Worm (Caenorhabditis elegans) whole organism, L4 larva: ENCODE measurements around the gene AH10.2.

ENCODE experiments used
- T26A8.4 ChIP-seq: fragments of 200-800 bp; sonication (Bioruptor generic); IDR thresholded peaks from 2 replicates; pipeline ENCODE4 v1.3.6; 2022; ENCODE audit warnings: missing genetic modification characterization, missing compliant biosample characterization
- ceh-32 ChIP-seq: sonication (generic microtip); optimal IDR thresholded peaks from 2 replicates; lab custom pipeline; 2016; ENCODE audit warnings: mild to moderate bottlenecking, missing genetic modification characterization, missing compliant biosample characterization; ENCODE audit not compliant: poor library complexity
- ceh-82 ChIP-seq: sonication (generic microtip); optimal IDR thresholded peaks from 2 replicates; lab custom pipeline; 2017; ENCODE audit warnings: missing biosample characterization, missing genetic modification characterization
- dmd-6 ChIP-seq: fragments of 200-800 bp; sonication (Bioruptor generic); IDR thresholded peaks from 2 replicates; pipeline ENCODE4 v1.3.6; 2022; ENCODE audit warnings: missing genetic modification reagents, missing genetic modification characterization, missing compliant biosample characterization
- egl-43 ChIP-seq: fragments of 200-800 bp; sonication (Bioruptor generic); IDR thresholded peaks from 2 replicates; pipeline ENCODE4 v1.3.6; 2022; ENCODE audit warnings: missing genetic modification reagents, missing genetic modification characterization, missing compliant biosample characterization
- fkh-10 ChIP-seq: fragments of 150-350 bp; optimal IDR thresholded peaks from 2 replicates; lab custom pipeline; 2014; ENCODE audit warnings: missing biosample characterization, missing genetic modification reagents, missing genetic modification characterization
- lin-13 ChIP-seq: fragments of 150-350 bp; optimal IDR thresholded peaks from 2 replicates; lab custom pipeline; 2014; ENCODE audit warnings: missing biosample characterization, missing genetic modification reagents, missing genetic modification characterization
- lin-39 ChIP-seq: fragments of 150-350 bp; optimal IDR thresholded peaks from 2 replicates; lab custom pipeline; 2014; ENCODE audit warnings: missing biosample characterization, missing genetic modification reagents, missing genetic modification characterization
- lsy-2 ChIP-seq, 2 experiments: fragments of 150-350 bp in 1 of 2; sonication (generic microtip) in 1 of 2; optimal IDR thresholded peaks; 2 replicates each; lab custom pipeline; 2014 to 2017; ENCODE audit warnings: missing biosample characterization in 2 of 2, missing genetic modification characterization in 2 of 2
- mdl-1 ChIP-seq, 2 experiments: fragments of 150-350 bp in 1 of 2; sonication (generic microtip) in 1 of 2; optimal IDR thresholded peaks; 2 replicates each; lab custom pipeline; 2014 to 2017; ENCODE audit warnings: missing biosample characterization in 2 of 2, missing genetic modification characterization in 2 of 2
- snpc-4 ChIP-seq: fragments of 150-350 bp; optimal IDR thresholded peaks from 2 replicates; lab custom pipeline; 2014; ENCODE audit warnings: missing biosample characterization, missing genetic modification characterization
- zag-1 ChIP-seq: fragments of 150-350 bp; optimal IDR thresholded peaks from 2 replicates; lab custom pipeline; 2014; ENCODE audit warnings: missing biosample characterization, missing genetic modification characterization

- TF ChIP-seq T26A8.4 (GFP tag; lab: Robert Waterston, UW) (peak; percentile 59), fkh-10 (no peak), lsy-2 (tag; optimal IDR thresholded peaks at IDR 0.05; lab: Kevin White, UChicago) (peak in 1 of 2 experiments; percentile 71), ceh-82 (tag; lab: Kevin White, UChicago) (no peak), lin-39 (no peak), ceh-32 (tag; lab: Kevin White, UChicago) (no peak), lin-13 (GFP tag; lab: Kevin White, UChicago) (peak; percentile 14), mdl-1 (tag; optimal IDR thresholded peaks at IDR 0.05; lab: Kevin White, UChicago) (peak in 1 of 2 experiments; percentile 58), dmd-6 (GFP tag; lab: Robert Waterston, UW) (peak; percentile 92), snpc-4 (no peak), egl-43 (no peak), zag-1 (tag; lab: Kevin White, UChicago) (no peak)
These were observed 36.9 kb downstream of the AH10.2 start, which contains the start of gene atfs-1 for ce11 chrV:14193451-14193850.
